Worm (Caenorhabditis elegans): ENCODE results near the gene aps-1.

- TF ChIP-seq ama-1 (optimal IDR thresholded peaks at IDR 0.05) (no peak), daf-12 (tag; optimal IDR thresholded peaks at IDR 0.05) (no peak), lin-15B (tag; optimal IDR thresholded peaks at IDR 0.05) (no peak), lin-29 (GFP tag; IDR thresholded peaks at IDR 0.05) (no peak), Y48G9A.11 (GFP tag; IDR thresholded peaks at IDR 0.05) (no peak), Y105C5A.15 (GFP tag; IDR thresholded peaks at IDR 0.05) (no peak), mdl-1 (tag; optimal IDR thresholded peaks at IDR 0.05) (no peak), mxl-2 (GFP tag; conservative IDR thresholded peaks at IDR 0.05) (no peak), egl-27 (tag; optimal IDR thresholded peaks at IDR 0.05) (no peak), lin-38 (GFP tag; IDR thresholded peaks at IDR 0.05) (no peak), rbr-2 (tag; optimal IDR thresholded peaks at IDR 0.05) (no peak), ceh-32 (tag; optimal IDR thresholded peaks at IDR 0.05; ENCODE audit: poor library complexity) (no peak), nhr-237 (tag; optimal IDR thresholded peaks at IDR 0.05) (no peak)
Measured at ce11 chrV:6047818-6048217, 30.0 kb downstream of the aps-1 start, which contains the start of gene pgap-3.

Data from whole organism, L4 larva.